Fruit fly (Drosophila melanogaster) whole organism, prepupa: ENCODE measurements around the gene RpS6.

Experiments used
- Blimp-1 ChIP-seq: fragments of 200-800 bp; sonication (Bioruptor generic); optimal IDR thresholded peaks from 3 replicates; lab custom pipeline; 2017; ENCODE audit warnings: missing biosample characterization, missing genetic modification characterization, mild to moderate bottlenecking, moderate library complexity, missing genetic modification reagents
- CG10669 ChIP-seq: fragments of 200-800 bp; sonication (Bioruptor generic); optimal IDR thresholded peaks from 3 replicates; lab custom pipeline; 2018; ENCODE audit warnings: missing biosample characterization, mild to moderate bottlenecking, missing genetic modification characterization, moderate library complexity
- CG11294 ChIP-seq: fragments of 200-800 bp; sonication (Bioruptor generic); IDR thresholded peaks from 2 replicates; pipeline ENCODE4 v1.3.6; 2022; ENCODE audit warnings: missing biosample characterization, missing genetic modification characterization
- CG15336 ChIP-seq: fragments of 200-800 bp; sonication (Bioruptor generic); IDR thresholded peaks from 2 replicates; pipeline ENCODE4 v1.3.6; 2022; ENCODE audit warnings: missing biosample characterization, missing genetic modification characterization
- CG16779 ChIP-seq: fragments of 200-800 bp; sonication (Bioruptor generic); optimal IDR thresholded peaks from 3 replicates; lab custom pipeline; 2017; ENCODE audit warnings: missing biosample characterization, mild to moderate bottlenecking, missing genetic modification characterization
- CG3032 ChIP-seq: fragments of 200-800 bp; optimal IDR thresholded peaks from 2 replicates; lab custom pipeline; 2019; ENCODE audit warnings: missing biosample characterization, mild to moderate bottlenecking, missing genetic modification characterization, moderate library complexity
- CG31627 ChIP-seq: fragments of 200-800 bp; sonication (Bioruptor generic); optimal IDR thresholded peaks from 3 replicates; lab custom pipeline; 2016; ENCODE audit warnings: missing biosample characterization, missing genetic modification characterization
- CG32006 ChIP-seq: fragments of 200-800 bp; sonication (Bioruptor generic); optimal IDR thresholded peaks from 3 replicates; lab custom pipeline; 2017; ENCODE audit warnings: missing biosample characterization, mild to moderate bottlenecking, missing genetic modification characterization
- CG3919 ChIP-seq: fragments of 200-800 bp; sonication (Bioruptor generic); optimal IDR thresholded peaks from 3 replicates; lab custom pipeline; 2016; ENCODE audit warnings: missing biosample characterization, missing genetic modification characterization
- CG4318 ChIP-seq: fragments of 200-800 bp; sonication (Bioruptor generic); optimal IDR thresholded peaks from 3 replicates; lab custom pipeline; 2017; ENCODE audit warnings: missing biosample characterization, mild to moderate bottlenecking, missing genetic modification characterization
- CG6163 ChIP-seq: fragments of 200-800 bp; sonication (Bioruptor generic); IDR thresholded peaks from 3 replicates; pipeline ENCODE4 v1.3.6; 2022; ENCODE audit warnings: missing biosample characterization, missing genetic modification characterization
- CG6276 ChIP-seq: fragments of 200-800 bp; sonication (Bioruptor generic); optimal IDR thresholded peaks from 2 replicates; lab custom pipeline; 2017; ENCODE audit warnings: missing biosample characterization, mild to moderate bottlenecking, missing genetic modification characterization
- CG6792 ChIP-seq: fragments of 200-800 bp; sonication (Bioruptor generic); optimal IDR thresholded peaks from 3 replicates; lab custom pipeline; 2016; ENCODE audit warnings: missing biosample characterization, missing genetic modification characterization
- CG6808 ChIP-seq: fragments of 200-800 bp; sonication (Bioruptor generic); optimal IDR thresholded peaks from 3 replicates; lab custom pipeline; 2017; ENCODE audit warnings: missing biosample characterization, missing genetic modification characterization, mild to moderate bottlenecking, moderate library complexity, missing genetic modification reagents
- CG6854 ChIP-seq: fragments of 200-800 bp; sonication (Bioruptor generic); optimal IDR thresholded peaks from 2 replicates; lab custom pipeline; 2017; ENCODE audit warnings: missing biosample characterization, mild to moderate bottlenecking, missing genetic modification characterization
- CG8119 ChIP-seq: fragments of 200-800 bp; sonication (Bioruptor generic); IDR thresholded peaks from 3 replicates; pipeline ENCODE4 v1.3.6; 2022; ENCODE audit warnings: missing biosample characterization, missing genetic modification characterization
- CG8319 ChIP-seq: fragments of 200-800 bp; sonication (Bioruptor generic); optimal IDR thresholded peaks from 3 replicates; lab custom pipeline; 2016; ENCODE audit warnings: missing biosample characterization, missing genetic modification characterization
- CG8632 ChIP-seq: fragments of 200-800 bp; sonication (Bioruptor generic); optimal IDR thresholded peaks from 3 replicates; lab custom pipeline; 2016; ENCODE audit warnings: missing biosample characterization, missing genetic modification characterization
- CG9139 ChIP-seq: fragments of 200-800 bp; sonication (Bioruptor generic); optimal IDR thresholded peaks from 3 replicates; lab custom pipeline; 2017; ENCODE audit warnings: missing biosample characterization, mild to moderate bottlenecking, missing genetic modification characterization
- Eip75B ChIP-seq: fragments of 200-800 bp; sonication (Bioruptor generic); optimal IDR thresholded peaks from 3 replicates; lab custom pipeline; 2016; ENCODE audit warnings: missing biosample characterization, missing genetic modification characterization
- Eip93F ChIP-seq: fragments of 200-800 bp; sonication (Bioruptor generic); optimal IDR thresholded peaks from 2 replicates; lab custom pipeline; 2016; ENCODE audit warnings: missing biosample characterization, mild to moderate bottlenecking, missing genetic modification characterization
- Ets21C ChIP-seq: fragments of 200-800 bp; sonication (Bioruptor generic); optimal IDR thresholded peaks from 3 replicates; lab custom pipeline; 2016; ENCODE audit warnings: missing biosample characterization, missing genetic modification characterization
- Gug ChIP-seq: fragments of 200-800 bp; sonication (Bioruptor generic); IDR thresholded peaks from 2 replicates; pipeline ENCODE4 v1.3.6; 2022; ENCODE audit warnings: missing biosample characterization, missing genetic modification characterization
- Hr38 ChIP-seq: sonication (Bioruptor generic); optimal IDR thresholded peaks from 2 replicates; lab custom pipeline; 2016; ENCODE audit warnings: missing biosample characterization, missing genetic modification characterization
- Hr39 ChIP-seq: fragments of 200-800 bp; sonication (Bioruptor generic); optimal IDR thresholded peaks from 2 replicates; lab custom pipeline; 2016; ENCODE audit warnings: missing biosample characterization, missing genetic modification characterization
- Hr4 ChIP-seq: fragments of 200-800 bp; sonication (Bioruptor generic); optimal IDR thresholded peaks from 3 replicates; lab custom pipeline; 2016; ENCODE audit warnings: missing biosample characterization, missing genetic modification characterization
- Lpt ChIP-seq: fragments of 200-800 bp; sonication (Bioruptor generic); optimal IDR thresholded peaks from 3 replicates; lab custom pipeline; 2016; ENCODE audit warnings: missing biosample characterization, missing genetic modification characterization
- Met ChIP-seq: fragments of 200-800 bp; sonication (Bioruptor generic); optimal IDR thresholded peaks from 3 replicates; lab custom pipeline; 2016; ENCODE audit warnings: missing biosample characterization, missing genetic modification characterization
- Smox ChIP-seq: fragments of 200-800 bp; sonication (Bioruptor generic); optimal IDR thresholded peaks from 3 replicates; lab custom pipeline; 2016; ENCODE audit warnings: missing biosample characterization, missing genetic modification characterization
- Sox14 ChIP-seq: fragments of 200-800 bp; sonication (Bioruptor generic); optimal IDR thresholded peaks from 3 replicates; lab custom pipeline; 2016; ENCODE audit warnings: missing biosample characterization, missing genetic modification characterization
- Sox15 ChIP-seq: fragments of 200-800 bp; sonication (Bioruptor generic); optimal IDR thresholded peaks from 3 replicates; lab custom pipeline; 2016; ENCODE audit warnings: missing biosample characterization, missing genetic modification characterization
- achi ChIP-seq: fragments of 200-800 bp; sonication (Bioruptor generic); optimal IDR thresholded peaks from 3 replicates; lab custom pipeline; 2016; ENCODE audit warnings: missing biosample characterization, missing genetic modification characterization
- acj6 ChIP-seq: fragments of 200-800 bp; sonication (Bioruptor generic); optimal IDR thresholded peaks from 3 replicates; lab custom pipeline; 2016; ENCODE audit warnings: missing biosample characterization, missing genetic modification characterization
- cyc ChIP-seq: fragments of 200-800 bp; sonication (Bioruptor generic); optimal IDR thresholded peaks from 3 replicates; lab custom pipeline; 2016; ENCODE audit warnings: missing biosample characterization, missing genetic modification characterization
- eg ChIP-seq: fragments of 200-800 bp; sonication (Bioruptor generic); IDR thresholded peaks from 3 replicates; pipeline ENCODE4 v1.3.6; 2022; ENCODE audit warnings: missing biosample characterization, missing genetic modification characterization
- esn ChIP-seq: fragments of 200-800 bp; sonication (Bioruptor generic); optimal IDR thresholded peaks from 2 replicates; lab custom pipeline; 2016; ENCODE audit warnings: missing biosample characterization, mild to moderate bottlenecking, missing genetic modification characterization, moderate library complexity
- fd59A ChIP-seq: fragments of 200-800 bp; sonication (Bioruptor generic); optimal IDR thresholded peaks from 2 replicates; lab custom pipeline; 2017; ENCODE audit warnings: missing biosample characterization, mild to moderate bottlenecking, missing genetic modification characterization, missing genetic modification reagents
- fd85E ChIP-seq: fragments of 200-800 bp; sonication (Bioruptor generic); optimal IDR thresholded peaks from 3 replicates; lab custom pipeline; 2016; ENCODE audit warnings: missing biosample characterization, missing genetic modification characterization
- fkh ChIP-seq: fragments of 200-800 bp; sonication (Bioruptor generic); optimal IDR thresholded peaks from 3 replicates; lab custom pipeline; 2017; ENCODE audit warnings: missing biosample characterization, mild to moderate bottlenecking, missing genetic modification characterization, moderate library complexity
- ss ChIP-seq, 2 experiments: fragments of 200-800 bp; sonication (Bioruptor generic); optimal IDR thresholded peaks; 2 replicates in 1 of 2; 3 replicates in 1 of 2; lab custom pipeline; 2017 to 2018; ENCODE audit warnings: mild to moderate bottlenecking in 2 of 2, missing biosample characterization in 2 of 2, missing genetic modification characterization in 2 of 2, moderate library complexity in 1 of 2
- svp ChIP-seq: fragments of 200-800 bp; sonication (Bioruptor generic); peaks from one replicate; lab custom pipeline; 2016; ENCODE audit warnings: missing biosample characterization, missing genetic modification characterization
- topi ChIP-seq: fragments of 200-800 bp; sonication (Bioruptor generic); optimal IDR thresholded peaks from 3 replicates; lab custom pipeline; 2016; ENCODE audit warnings: missing biosample characterization, missing genetic modification characterization
- vri ChIP-seq: fragments of 200-800 bp; sonication (Bioruptor generic); optimal IDR thresholded peaks from 3 replicates; lab custom pipeline; 2016; ENCODE audit warnings: missing biosample characterization, mild to moderate bottlenecking, missing genetic modification characterization

RpS6 gene

DNA sequence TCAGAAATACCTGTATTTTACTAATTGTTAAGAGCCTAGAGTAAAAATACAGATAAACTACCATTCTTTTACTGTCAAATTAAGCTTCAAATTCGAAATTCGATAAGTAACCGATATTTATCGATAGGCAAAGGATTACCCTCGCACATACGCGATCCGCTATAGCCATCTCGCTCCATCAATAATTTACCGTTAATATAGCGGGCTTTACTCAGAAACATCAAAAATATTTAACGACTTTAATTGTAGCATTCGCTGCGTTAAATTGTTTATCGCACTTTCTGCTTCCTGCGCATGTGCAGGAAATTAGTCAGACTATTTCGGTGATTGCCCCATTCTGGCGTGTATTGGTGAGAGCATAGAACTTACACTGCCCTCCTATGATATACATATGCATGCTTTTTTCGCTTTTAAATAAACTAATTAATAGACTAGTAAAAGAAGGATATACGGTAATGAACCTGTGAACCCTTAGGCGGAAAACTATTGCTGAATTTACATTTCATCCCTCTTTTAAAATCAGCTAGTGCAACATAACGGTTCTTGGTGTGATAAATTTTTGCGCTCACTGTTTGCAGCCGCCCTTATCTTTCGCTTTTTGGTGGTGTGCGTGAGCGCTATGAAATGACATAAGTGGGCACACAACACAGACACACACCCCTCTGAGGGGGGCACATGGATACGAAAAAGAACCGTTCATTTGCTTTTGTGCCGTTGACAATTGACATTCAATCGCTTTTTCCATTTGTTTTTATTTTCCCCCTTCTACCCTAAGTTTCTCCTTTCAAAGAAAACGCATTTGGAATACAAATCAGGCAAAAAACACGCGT, 7.3 kb upstream of the RpS6 start, which contains the start of the genes dpr14 and spidey (continued):
- TF ChIP-seq Smox (GFP tag; lab: Kevin White, UChicago) = no peak
- no peak for TF ChIP-seq Hr38 (GFP tag; lab: Kevin White, UChicago)
- TF ChIP-seq topi (GFP tag; lab: Kevin White, UChicago) = peak; percentile 83
- TF ChIP-seq fd59A (GFP tag; lab: Kevin White, UChicago) = peak; percentile 65
- TF ChIP-seq Lpt (GFP tag; lab: Kevin White, UChicago) = peak; percentile 79
- TF ChIP-seq Blimp-1 (GFP tag; lab: Kevin White, UChicago) = peak; percentile 44
- peak; percentile 66 for TF ChIP-seq CG8632 (GFP tag; lab: Kevin White, UChicago)
- peak; percentile 88 for TF ChIP-seq Met (GFP tag; lab: Kevin White, UChicago)
- peak; percentile 81 for TF ChIP-seq Hr4 (GFP tag; lab: Kevin White, UChicago)
- TF ChIP-seq CG3032 = peak; percentile 70
- peak; percentile 74 for TF ChIP-seq CG6808 (GFP tag; lab: Kevin White, UChicago)
- peak; percentile 60 to 83 for TF ChIP-seq ss (GFP tag; optimal IDR thresholded peaks at IDR 0.05; lab: Kevin White, UChicago)
- TF ChIP-seq, all 60 proteins: peak for 58

DNA sequence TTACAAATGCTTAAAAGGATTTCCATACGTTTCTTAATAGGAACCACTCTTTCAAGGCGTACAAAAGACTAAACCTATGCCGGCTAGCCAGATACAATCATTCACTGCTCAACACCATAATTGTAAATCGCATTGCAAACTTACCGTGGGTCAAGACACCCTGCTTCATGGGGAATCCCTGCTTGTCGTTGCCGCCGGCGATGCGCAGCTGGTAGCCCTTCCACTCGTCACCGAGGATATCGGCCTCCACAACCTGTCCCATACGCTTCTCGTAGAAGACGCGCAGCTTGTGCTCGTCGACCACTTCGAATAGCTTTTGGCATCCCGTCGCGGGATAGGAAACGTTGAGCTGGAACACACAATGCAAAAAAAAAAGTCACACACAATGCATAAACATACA, 472 bp downstream of the RpS6 start:
- no peak for TF ChIP-seq acj6 (GFP tag; lab: Kevin White, UChicago)
- no peak for TF ChIP-seq CG8119
- peak; percentile 38 for TF ChIP-seq svp (GFP tag; lab: Kevin White, UChicago)
- TF ChIP-seq CG3919 (GFP tag; lab: Kevin White, UChicago) = no peak
- no peak for TF ChIP-seq CG6276 (GFP tag; lab: Kevin White, UChicago)
- no peak for TF ChIP-seq fkh (GFP tag; lab: Kevin White, UChicago)
- TF ChIP-seq Hr39 (GFP tag; lab: Kevin White, UChicago) = no peak
- no peak for TF ChIP-seq CG16779
- no peak for TF ChIP-seq CG6854 (GFP tag; lab: Kevin White, UChicago)

DNA sequence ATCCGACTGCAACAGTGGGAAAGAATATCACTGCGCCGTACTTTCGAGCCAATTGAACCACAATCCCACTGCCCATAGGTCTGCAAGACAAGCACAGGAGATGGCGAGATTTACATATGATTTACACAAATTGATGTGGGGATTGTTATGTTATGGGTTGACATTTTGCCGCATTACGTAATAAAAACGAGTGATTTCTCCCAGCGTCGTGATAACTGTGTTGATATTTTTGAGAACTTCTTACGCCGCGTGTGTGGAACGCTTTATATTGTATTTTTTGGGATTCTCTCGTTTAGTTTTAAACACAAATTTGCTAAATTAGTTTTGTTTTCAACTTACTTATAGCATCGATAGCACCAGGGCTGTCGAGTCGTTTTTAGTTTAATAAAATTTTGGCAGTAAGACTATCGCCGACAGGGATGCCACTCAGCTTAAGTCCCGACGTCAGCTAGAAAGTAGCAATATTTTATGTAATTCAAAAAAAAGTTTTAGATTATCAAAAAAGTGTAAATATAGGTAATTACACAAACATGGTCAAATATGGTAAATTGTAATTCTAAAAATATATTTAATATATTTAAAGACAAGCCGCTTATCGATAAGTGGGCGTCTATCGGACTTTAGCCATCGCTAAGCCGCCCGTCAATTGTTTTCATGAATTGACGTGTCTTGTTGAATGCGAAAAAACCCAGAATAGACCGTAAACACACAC, 7.6 kb downstream of the RpS6 start, which contains the start of the genes CG45089, ND-MNLL and p115:
TSS of gene CG45089 (minus strand) at position 388 of the 712 bp plus-strand sequence.
TSS of gene ND-MNLL (minus strand) at position 388 of the 712 bp plus-strand sequence.
TSS of gene p115 (plus strand) at position 621 of the 712 bp plus-strand sequence.
- TF ChIP-seq CG11294 (no peak), CG3919 (GFP tag; lab: Kevin White, UChicago) (peak; percentile 59), Gug (GFP tag; lab: Robert Waterston, UW) (no peak), Sox15 (GFP tag; lab: Kevin White, UChicago) (no peak), ss (GFP tag; optimal IDR thresholded peaks at IDR 0.05; lab: Kevin White, UChicago) (peak in 1 of 2 experiments; percentile 4), Sox14 (GFP tag; lab: Kevin White, UChicago) (peak; percentile 7), CG32006 (GFP tag; lab: Kevin White, UChicago) (peak; percentile 6), CG16779 (no peak), achi (GFP tag; lab: Kevin White, UChicago) (peak; percentile 76), svp (GFP tag; lab: Kevin White, UChicago) (peak; percentile 65), fd85E (GFP tag; lab: Kevin White, UChicago) (no peak), CG6792 (GFP tag; lab: Kevin White, UChicago) (peak; percentile 41), topi (GFP tag; lab: Kevin White, UChicago) (peak; percentile 46), CG9139 (no peak), CG31627 (GFP tag; lab: Kevin White, UChicago) (peak; percentile 50), cyc (GFP tag; lab: Kevin White, UChicago) (peak; percentile 46), CG10669 (peak; percentile 26), Hr38 (GFP tag; lab: Kevin White, UChicago) (no peak), fkh (GFP tag; lab: Kevin White, UChicago) (no peak), Ets21C (GFP tag; lab: Kevin White, UChicago) (peak; percentile 13), eg (GFP tag; lab: Robert Waterston, UW) (peak; percentile 49; the same call in 2 of the 3 replicates), CG15336 (GFP tag; lab: Robert Waterston, UW) (no peak), CG8319 (no peak), Eip75B (GFP tag; lab: Kevin White, UChicago) (peak; percentile 35), Eip93F (GFP tag; lab: Kevin White, UChicago) (peak; percentile 57), Hr4 (GFP tag; lab: Kevin White, UChicago) (peak; percentile 52), esn (GFP tag; lab: Kevin White, UChicago) (peak; percentile 59), CG4318 (GFP tag; lab: Kevin White, UChicago) (no peak), Met (GFP tag; lab: Kevin White, UChicago) (peak; percentile 52), CG6276 (GFP tag; lab: Kevin White, UChicago) (no peak), CG6163 (peak; percentile 56; the same call in 2 of the 3 replicates), vri (GFP tag; lab: Kevin White, UChicago) (peak; percentile 70)
